Worm (Caenorhabditis elegans): ENCODE measurements around the gene F38C2.7.

DNA sequence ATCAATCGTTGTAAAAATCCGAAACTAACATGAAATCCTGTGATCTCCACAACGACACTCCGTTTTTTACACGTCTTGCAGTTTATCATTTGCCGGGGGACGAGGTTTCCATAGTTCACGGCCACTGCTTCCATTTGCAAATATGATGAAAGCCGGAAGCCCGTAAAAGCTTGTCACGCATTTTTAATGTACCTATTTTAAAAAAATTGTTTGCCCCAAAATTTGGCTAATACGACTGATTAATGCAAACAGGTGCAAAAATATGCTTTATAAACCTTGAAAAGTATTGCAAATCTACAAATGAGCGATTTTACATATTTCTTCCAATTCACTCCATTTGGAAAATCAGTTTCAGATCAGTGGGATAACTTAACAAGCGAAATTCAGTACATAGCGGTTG is 43.7 kb upstream of the F38C2.7 start, which contains the start of gene srz-61:
- TF ChIP-seq unc-62 (GFP tag; optimal IDR thresholded peaks at IDR 0.05), result no peak
- TF ChIP-seq lsy-2 (tag; optimal IDR thresholded peaks at IDR 0.05), result no peak
- no peak for TF ChIP-seq mab-5 (tag; optimal IDR thresholded peaks at IDR 0.05)
- TF ChIP-seq elt-1 (tag; optimal IDR thresholded peaks at IDR 0.05; ENCODE audit: borderline replicate concordance, insufficient read depth), result no peak
- no peak for TF ChIP-seq lin-13 (tag; optimal IDR thresholded peaks at IDR 0.05)
- no peak for TF ChIP-seq unc-39 (tag; optimal IDR thresholded peaks at IDR 0.05)
- no peak for TF ChIP-seq M03D4.4 (tag; optimal IDR thresholded peaks at IDR 0.05)

All from whole organism, mixed stage, embryonic.